Worm (Caenorhabditis elegans): Measurements from ENCODE around the gene C50D2.6.

Gene C50D2.6

ce11 chrII:105327-105882 is 21.2 kb downstream of the C50D2.6 start:
- TF ChIP-seq ceh-82 (tag; optimal IDR thresholded peaks at IDR 0.05) (no peak), ama-1 (optimal IDR thresholded peaks at IDR 0.05) (no peak), nhr-25 (tag; optimal IDR thresholded peaks at IDR 0.05) (no peak), R02D3.7 (tag; optimal IDR thresholded peaks at IDR 0.05) (no peak), sma-9 (GFP tag; optimal IDR thresholded peaks at IDR 0.05) (no peak), sma-9 (tag; optimal IDR thresholded peaks at IDR 0.05) (no peak), ztf-11 (tag; optimal IDR thresholded peaks at IDR 0.05) (no peak), snpc-4 (tag; optimal IDR thresholded peaks at IDR 0.05) (no peak), Y55F3AM.14 (GFP tag; optimal IDR thresholded peaks at IDR 0.05) (no peak), C34F6.9 (tag; optimal IDR thresholded peaks at IDR 0.05) (no peak), ZK546.5 (tag; optimal IDR thresholded peaks at IDR 0.05) (no peak), aly-2 (tag; optimal IDR thresholded peaks at IDR 0.05) (no peak), mdl-1 (tag; optimal IDR thresholded peaks at IDR 0.05) (no peak), egl-27 (tag; optimal IDR thresholded peaks at IDR 0.05) (no peak)

- no peak for TF ChIP-seq aly-2 (tag; optimal IDR thresholded peaks at IDR 0.05)
- no peak for TF ChIP-seq nhr-12 (tag; optimal IDR thresholded peaks at IDR 0.05)
- no peak for TF ChIP-seq zag-1 (tag; optimal IDR thresholded peaks at IDR 0.05)
- no peak for TF ChIP-seq nhr-237 (tag; optimal IDR thresholded peaks at IDR 0.05)
- TF ChIP-seq peb-1 (tag; optimal IDR thresholded peaks at IDR 0.05) = no peak
- no peak for TF ChIP-seq alr-1 (tag; optimal IDR thresholded peaks at IDR 0.05)
These were observed 21.7 kb downstream of the C50D2.6 start, which contains the start of gene txt-1 for ce11 chrII:105889-106288. TSS of gene txt-1 (plus strand) at chrII:106189.

- TF ChIP-seq C34F6.9 (tag; optimal IDR thresholded peaks at IDR 0.05) = no peak
- TF ChIP-seq alr-1 (tag; optimal IDR thresholded peaks at IDR 0.05) = no peak
- no peak for TF ChIP-seq gmeb-1 (tag; optimal IDR thresholded peaks at IDR 0.05)
- no peak for TF ChIP-seq nhr-12 (tag; optimal IDR thresholded peaks at IDR 0.05)
- TF ChIP-seq Y55F3AM.14 (GFP tag; optimal IDR thresholded peaks at IDR 0.05) = no peak
- TF ChIP-seq snpc-4 (tag; optimal IDR thresholded peaks at IDR 0.05) = no peak
These were observed 23.5 kb downstream of the C50D2.6 start for ce11 chrII:107703-108102.

ce11 chrII:108865-109264 is 24.6 kb downstream of the C50D2.6 start, which contains the start of gene C50D2.2:
TSS of gene C50D2.2 (plus strand) at chrII:109165.
- TF ChIP-seq nhr-6 (tag; optimal IDR thresholded peaks at IDR 0.05) (no peak), elt-3 (tag; optimal IDR thresholded peaks at IDR 0.05) (no peak)

ce11 chrII:111267-111666 is 27.0 kb downstream of the C50D2.6 start, which contains the start of gene C50D2.1:
TSS of gene C50D2.1 (plus strand) at chrII:111567.
- TF ChIP-seq lin-39 (tag; optimal IDR thresholded peaks at IDR 0.05) = no peak
- no peak for TF ChIP-seq C34F6.9 (tag; optimal IDR thresholded peaks at IDR 0.05)
- TF ChIP-seq nhr-10 (tag; optimal IDR thresholded peaks at IDR 0.05) = no peak
- no peak for TF ChIP-seq nhr-237 (tag; optimal IDR thresholded peaks at IDR 0.05)

- no peak for TF ChIP-seq ZK546.5 (tag; optimal IDR thresholded peaks at IDR 0.05)
- no peak for TF ChIP-seq ztf-4 (tag; optimal IDR thresholded peaks at IDR 0.05)
- TF ChIP-seq nhr-129 (tag; optimal IDR thresholded peaks at IDR 0.05) = peak; percentile 15
- TF ChIP-seq mab-5 (tag; optimal IDR thresholded peaks at IDR 0.05) = no peak
- TF ChIP-seq F13H6.1 (tag; optimal IDR thresholded peaks at IDR 0.05) = no peak
- TF ChIP-seq zag-1 (tag; optimal IDR thresholded peaks at IDR 0.05) = no peak
- TF ChIP-seq dmd-4 (tag; optimal IDR thresholded peaks at IDR 0.05) = no peak
- TF ChIP-seq crh-2 (tag; optimal IDR thresholded peaks at IDR 0.05) = no peak
- TF ChIP-seq nhr-21 (tag; optimal IDR thresholded peaks at IDR 0.05) = no peak
- no peak for TF ChIP-seq mdl-1 (tag; optimal IDR thresholded peaks at IDR 0.05)
- peak; percentile 28 for TF ChIP-seq sma-3 (GFP tag; optimal IDR thresholded peaks at IDR 0.05)
- no peak for TF ChIP-seq nhr-77 (tag; optimal IDR thresholded peaks at IDR 0.05)
These were observed 28.0 kb downstream of the C50D2.6 start for ce11 chrII:112231-112630.

- no peak for TF ChIP-seq gmeb-1 (tag; optimal IDR thresholded peaks at IDR 0.05)
- TF ChIP-seq alr-1 (tag; optimal IDR thresholded peaks at IDR 0.05) = no peak
- no peak for TF ChIP-seq unc-39 (tag; optimal IDR thresholded peaks at IDR 0.05)
- no peak for TF ChIP-seq blmp-1 (tag; optimal IDR thresholded peaks at IDR 0.05; ENCODE audit: insufficient read depth)
- no peak for TF ChIP-seq nhr-77 (tag; optimal IDR thresholded peaks at IDR 0.05)
- no peak for TF ChIP-seq lin-13 (GFP tag; optimal IDR thresholded peaks at IDR 0.05)
- TF ChIP-seq C34F6.9 (tag; optimal IDR thresholded peaks at IDR 0.05) = no peak
- TF ChIP-seq dmd-4 (tag; optimal IDR thresholded peaks at IDR 0.05) = no peak
- TF ChIP-seq snpc-4 (tag; optimal IDR thresholded peaks at IDR 0.05) = no peak
- no peak for TF ChIP-seq ztf-4 (tag; optimal IDR thresholded peaks at IDR 0.05)
- TF ChIP-seq unc-62 (GFP tag; optimal IDR thresholded peaks at IDR 0.05) = no peak
- no peak for TF ChIP-seq Y55F3AM.14 (GFP tag; optimal IDR thresholded peaks at IDR 0.05)
- no peak for TF ChIP-seq sma-9 (GFP tag; optimal IDR thresholded peaks at IDR 0.05)
- no peak for TF ChIP-seq sma-9 (tag; optimal IDR thresholded peaks at IDR 0.05)
- TF ChIP-seq R02D3.7 (tag; optimal IDR thresholded peaks at IDR 0.05) = no peak
These were observed 32.7 kb downstream of the C50D2.6 start, which contains the start of gene srt-54 for ce11 chrII:116916-117315. TSS of gene srt-54 (plus strand) at chrII:117216.
